Worm (Caenorhabditis elegans): Measurements from ENCODE around the gene gop-3.

Gene gop-3

DNA sequence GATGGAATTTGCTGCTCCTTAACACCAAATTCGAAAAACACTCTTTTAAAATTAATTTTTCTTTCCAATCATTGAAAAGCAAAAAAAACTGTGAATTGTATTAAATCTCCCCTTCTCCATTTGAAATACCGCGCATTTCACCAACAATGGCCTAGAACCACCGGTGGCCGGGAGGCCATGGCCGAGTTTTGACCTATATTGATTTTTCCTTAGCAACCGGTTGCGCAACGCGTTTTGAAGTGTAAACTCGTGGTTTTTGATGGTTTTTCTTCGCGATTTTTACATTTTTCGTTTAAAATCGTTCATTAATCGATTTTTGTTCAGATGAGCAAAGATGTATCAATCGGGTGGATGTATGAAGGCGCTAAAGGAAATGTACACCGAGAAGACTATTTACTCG lies 47.8 kb downstream of the gop-3 start, which contains the start of gene mog-3 (continued):
- TF ChIP-seq lin-26 (GFP tag; IDR thresholded peaks at IDR 0.05) (no peak), egrh-3 (GFP tag; IDR thresholded peaks at IDR 0.05) (no peak), D2030.7 (GFP tag; IDR thresholded peaks at IDR 0.05) (peak; percentile 55), hrde-1 (tag; optimal IDR thresholded peaks at IDR 0.05; ENCODE audit: borderline replicate concordance) (no peak), ZK185.1 (tag; optimal IDR thresholded peaks at IDR 0.05; ENCODE audit: poor library complexity, severe bottlenecking) (peak; percentile 75), snpc-3.4 (tag; optimal IDR thresholded peaks at IDR 0.05) (peak; percentile 45), B0336.3 (GFP tag; IDR thresholded peaks at IDR 0.05) (no peak), sptf-2 (GFP tag; optimal IDR thresholded peaks at IDR 0.05) (peak; percentile 66), xnd-1 (tag; optimal IDR thresholded peaks at IDR 0.05) (no peak), Y67H2A.10 (GFP tag; conservative IDR thresholded peaks at IDR 0.05) (no peak), ekl-4 (GFP tag; IDR thresholded peaks at IDR 0.05) (no peak), madf-3 (GFP tag; IDR thresholded peaks at IDR 0.05) (no peak), Y53F4B.3 (GFP tag; IDR thresholded peaks at IDR 0.05) (no peak), bed-2 (GFP tag; IDR thresholded peaks at IDR 0.05) (no peak), F52B5.7 (tag; optimal IDR thresholded peaks at IDR 0.05) (no peak), zfh-2 (GFP tag; conservative IDR thresholded peaks at IDR 0.05) (no peak), ztf-28 (GFP tag; IDR thresholded peaks at IDR 0.05) (peak; percentile 63; the same call in 1 of the 2 replicates), pbrm-1 (GFP tag; IDR thresholded peaks at IDR 0.05) (no peak), ztf-18 (tag; optimal IDR thresholded peaks at IDR 0.05) (no peak), dpl-1 (GFP tag; optimal IDR thresholded peaks at IDR 0.05) (peak; percentile 55), B0019.2 (GFP tag; conservative IDR thresholded peaks at IDR 0.05) (no peak), nhr-27 (tag; optimal IDR thresholded peaks at IDR 0.05) (no peak), F57C9.4 (tag; optimal IDR thresholded peaks at IDR 0.05) (no peak), dpff-1 (tag; optimal IDR thresholded peaks at IDR 0.05) (no peak), fkh-3 (tag; optimal IDR thresholded peaks at IDR 0.05) (no peak), cebp-1 (GFP tag; IDR thresholded peaks at IDR 0.05) (no peak), cebp-1 (tag; optimal IDR thresholded peaks at IDR 0.05) (peak; percentile 77), K12H6.12 (tag; optimal IDR thresholded peaks at IDR 0.05) (peak; percentile 41), nhr-179 (tag; optimal IDR thresholded peaks at IDR 0.05) (no peak), B0035.1 (tag; optimal IDR thresholded peaks at IDR 0.05) (no peak), bed-1 (GFP tag; IDR thresholded peaks at IDR 0.05) (no peak), aptf-2 (GFP tag; conservative IDR thresholded peaks at IDR 0.05) (no peak; the same call in 1 of the 2 replicates), tbx-9 (tag; optimal IDR thresholded peaks at IDR 0.05; ENCODE audit: borderline replicate concordance) (no peak), sdz-38 (tag; optimal IDR thresholded peaks at IDR 0.05) (no peak), gei-17 (GFP tag; optimal IDR thresholded peaks at IDR 0.05) (no peak), unc-130 (GFP tag; optimal IDR thresholded peaks at IDR 0.05) (peak; percentile 75), somi-1 (GFP tag; optimal IDR thresholded peaks at IDR 0.05) (no peak), unc-62 (GFP tag; optimal IDR thresholded peaks at IDR 0.05) (no peak), madf-6 (GFP tag; IDR thresholded peaks at IDR 0.05) (peak; percentile 37; the same call in 1 of the 2 replicates), athp-1 (tag; optimal IDR thresholded peaks at IDR 0.05) (peak; percentile 56), ztf-6 (GFP tag; IDR thresholded peaks at IDR 0.05) (no peak), F22D6.2 (tag; optimal IDR thresholded peaks at IDR 0.05) (no peak), C17E4.6 (GFP tag; IDR thresholded peaks at IDR 0.05) (no peak), ztf-22 (GFP tag; optimal IDR thresholded peaks at IDR 0.05) (no peak), egl-44 (GFP tag; IDR thresholded peaks at IDR 0.05) (no peak), lin-54 (GFP tag; optimal IDR thresholded peaks at IDR 0.05) (peak; percentile 83), nfya-1 (tag; optimal IDR thresholded peaks at IDR 0.05; ENCODE audit: borderline replicate concordance, insufficient read depth) (no peak), rec-8 (tag; optimal IDR thresholded peaks at IDR 0.05) (no peak), F33H1.4 (GFP tag; IDR thresholded peaks at IDR 0.05) (peak; percentile 24; the same call in 1 of the 2 replicates)

Data from whole organism, young adult.